Fruit fly (Drosophila melanogaster): ENCODE data around the gene Hsc70-3.

DNA sequence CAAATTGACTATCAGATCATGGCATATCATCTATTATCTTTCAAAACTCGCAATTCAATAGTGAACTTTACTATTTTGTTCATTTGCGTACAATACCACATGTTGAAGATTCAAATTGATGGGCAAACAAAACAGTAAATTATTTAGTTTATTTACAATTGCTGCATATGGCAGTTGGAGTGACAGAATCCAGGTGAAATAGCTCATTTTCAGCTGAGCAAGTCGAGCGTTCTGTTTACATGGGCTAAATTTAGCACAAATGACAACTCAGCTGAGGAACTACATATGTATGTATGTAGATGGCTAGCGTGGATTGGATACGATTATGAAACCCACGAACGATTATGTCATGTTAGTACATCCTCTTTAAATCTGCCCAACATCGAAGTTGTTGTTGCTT is 5.9 kb upstream of the Hsc70-3 start:
- TF ChIP-seq wek (GFP tag; optimal IDR thresholded peaks at IDR 0.05) (no peak), CG10147 (GFP tag; optimal IDR thresholded peaks at IDR 0.05) (no peak), Spps (tag; optimal IDR thresholded peaks at IDR 0.05) (no peak)
